Worm (Caenorhabditis elegans) whole organism, L4/young adult: ENCODE measurements around the gene gst-8.
"Not testable (repeated sequence)": the region's sequence is repeated elsewhere in the genome, so short reads cannot be mapped to it uniquely, and the experiment has no call there.

ENCODE experiments used
- W03F9.2 ChIP-seq: fragments of 150-350 bp; optimal IDR thresholded peaks from 2 replicates; lab custom pipeline; 2014; ENCODE audit warnings: missing biosample characterization, missing genetic modification characterization
- dao-5 ChIP-seq: sonication (generic microtip); optimal IDR thresholded peaks from 2 replicates; lab custom pipeline; 2016; ENCODE audit warnings: missing genotype, missing genetic modification characterization, moderate library complexity, missing compliant biosample characterization
- him-1 ChIP-seq: sonication (generic microtip); optimal IDR thresholded peaks from 2 replicates; lab custom pipeline; 2016; ENCODE audit warnings: missing genotype, missing genetic modification reagents, missing genetic modification characterization, missing compliant biosample characterization

The gst-8 gene

ce11 chrII:4883412-4883811, at the start of gene gst-8:
Gene gst-8 (plus strand): TSS chrII:4883712.
- no peak for TF ChIP-seq W03F9.2 (tag; lab: Kevin White, UChicago)
- TF ChIP-seq him-1 (tag; lab: Kevin White, UChicago): no peak
- TF ChIP-seq dao-5 (tag; lab: Kevin White, UChicago): no peak

DNA sequence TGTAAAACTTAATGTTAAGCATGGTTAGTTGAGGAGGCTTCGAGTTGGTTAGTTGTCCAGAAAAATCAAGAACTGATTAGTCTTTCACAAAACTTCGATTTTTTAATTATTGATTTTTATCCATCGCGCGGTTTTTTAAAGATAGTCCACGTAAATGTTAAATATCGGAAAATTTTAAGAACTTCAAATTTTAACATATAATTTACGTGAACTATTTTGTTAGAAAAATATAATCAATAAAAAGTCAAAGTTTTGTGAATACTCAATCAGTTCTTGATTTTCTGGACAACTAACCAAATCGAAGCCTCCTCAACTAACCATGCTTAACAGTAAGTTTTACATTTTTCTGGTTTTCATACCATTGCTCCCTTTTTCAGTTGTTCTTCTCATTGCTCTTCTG, 48.8 kb upstream of the gst-8 start, which contains the start of the genes C33F10.11 and C33F10.1:
Gene C33F10.11, minus strand, starts transcription at position 101 of the 400 bp plus-strand sequence.
Gene C33F10.1, plus strand, starts transcription at position 263 of the 400 bp plus-strand sequence.
- TF ChIP-seq W03F9.2 (tag; lab: Kevin White, UChicago): no peak
- TF ChIP-seq dao-5 (tag; lab: Kevin White, UChicago): no peak
- TF ChIP-seq him-1 (tag; lab: Kevin White, UChicago): no peak

DNA sequence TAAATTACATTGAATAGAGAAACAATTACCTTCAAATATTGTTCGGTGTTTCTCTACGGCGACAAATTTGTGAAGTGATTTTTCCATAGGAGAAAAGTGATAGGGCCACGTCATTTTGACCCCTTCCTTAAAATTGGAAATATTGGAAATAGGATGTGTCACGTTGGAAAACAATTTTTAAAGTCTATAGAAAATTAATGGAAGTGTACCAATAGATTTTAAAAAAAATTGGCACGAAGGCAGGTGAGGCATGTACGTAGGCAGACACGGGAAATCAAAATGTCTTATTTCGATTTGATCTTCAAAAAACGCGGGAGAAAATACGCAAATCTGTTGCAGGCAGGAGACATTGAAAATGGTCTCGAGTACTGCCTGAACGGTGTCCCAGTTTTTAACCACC, 45.9 kb upstream of the gst-8 start, which contains the start of gene C33F10.12:
Gene C33F10.12, minus strand, starts transcription at position 101 of the 400 bp plus-strand sequence.
- TF ChIP-seq him-1 (tag; lab: Kevin White, UChicago) (no peak), dao-5 (tag; lab: Kevin White, UChicago) (no peak), W03F9.2 (tag; lab: Kevin White, UChicago) (no peak)

ce11 chrII:4842143-4842658, 41.3 kb upstream of the gst-8 start, which contains the start of the genes T23B7.2 and nspd-4:
Gene T23B7.2 (minus strand): TSS chrII:4842243.
Gene nspd-4 (plus strand): TSS chrII:4842608.
- not testable (repeated sequence) for TF ChIP-seq W03F9.2, dao-5, him-1 (tag; lab: Kevin White, UChicago)

DNA sequence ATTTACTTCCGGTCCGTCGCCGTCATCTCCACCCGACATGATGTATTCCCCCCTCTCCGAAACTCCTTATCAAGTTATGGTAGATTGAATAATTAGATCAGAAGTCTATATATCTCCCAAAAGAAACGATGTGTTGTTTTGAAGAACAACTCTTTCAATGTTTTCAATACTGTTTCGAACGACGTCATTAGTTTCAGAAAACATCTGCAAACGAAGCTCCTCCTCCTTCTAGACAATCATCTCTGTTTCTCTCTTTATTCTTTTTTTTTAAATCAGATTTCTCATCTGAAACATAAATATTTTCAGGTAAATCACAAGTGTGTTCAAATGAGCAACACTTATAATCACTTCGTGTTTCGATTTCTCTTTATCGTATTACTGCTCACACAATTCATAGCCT, 33.6 kb upstream of the gst-8 start, which contains the start of gene T23B7.3:
Gene T23B7.3, plus strand, starts transcription at position 301 of the 400 bp plus-strand sequence.
- no peak for TF ChIP-seq dao-5 (tag; lab: Kevin White, UChicago)
- TF ChIP-seq W03F9.2 (tag; lab: Kevin White, UChicago): no peak
- TF ChIP-seq him-1 (tag; lab: Kevin White, UChicago): no peak

DNA sequence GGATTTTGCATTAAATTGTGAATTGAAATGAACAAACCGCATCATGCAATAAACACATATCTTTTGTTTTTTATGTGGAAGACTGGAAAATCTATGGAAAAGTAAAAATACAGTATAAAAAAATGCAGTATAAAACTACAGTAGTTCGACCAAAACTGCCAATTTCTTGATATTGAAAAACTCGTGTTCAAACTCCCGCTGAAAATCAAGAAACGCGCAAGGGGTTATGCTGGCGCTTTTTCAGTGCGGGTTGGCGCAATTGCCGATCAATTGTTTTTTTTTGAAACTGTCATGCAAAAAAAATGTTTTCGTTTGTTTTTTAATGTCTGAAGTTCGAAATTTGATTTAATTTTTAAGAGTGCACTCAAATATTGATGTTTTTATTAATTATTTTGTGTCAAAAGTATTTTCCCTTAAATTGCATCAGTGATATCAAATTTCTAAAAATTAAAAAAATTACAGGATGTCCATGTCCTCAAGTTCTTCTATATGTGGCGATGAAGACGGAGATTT, 31.9 kb upstream of the gst-8 start, which contains the start of gene dnj-9:
Gene dnj-9, plus strand, starts transcription at position 463 of the 513 bp plus-strand sequence.
- TF ChIP-seq him-1 (tag; lab: Kevin White, UChicago): peak; percentile 92
- TF ChIP-seq dao-5 (tag; lab: Kevin White, UChicago): no peak
- peak; percentile 97 for TF ChIP-seq W03F9.2 (tag; lab: Kevin White, UChicago)

DNA sequence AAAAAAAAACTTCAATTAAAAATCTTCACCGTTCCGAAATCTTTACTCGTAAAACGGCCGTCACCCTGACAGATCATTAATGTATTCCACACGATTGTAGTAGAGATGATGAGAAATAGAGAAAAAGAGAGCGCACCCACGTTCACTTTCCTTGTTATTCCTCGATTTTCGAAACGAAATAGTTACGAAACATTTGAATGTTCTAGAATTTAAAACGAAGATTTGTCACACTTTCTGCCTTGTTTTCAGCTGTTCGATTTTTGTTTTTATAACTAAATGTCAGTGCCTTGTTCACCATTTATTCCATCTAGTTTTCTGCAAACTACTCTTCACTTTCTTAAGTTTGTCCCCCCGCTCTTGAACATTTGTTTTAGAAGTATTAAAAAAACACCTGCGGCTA, 28.8 kb upstream of the gst-8 start:
- TF ChIP-seq dao-5 (tag; lab: Kevin White, UChicago) (no peak), W03F9.2 (tag; lab: Kevin White, UChicago) (no peak), him-1 (tag; lab: Kevin White, UChicago) (no peak)

ce11 chrII:4855489-4855888, 28.0 kb upstream of the gst-8 start:
- peak; percentile 0 for TF ChIP-seq him-1 (tag; lab: Kevin White, UChicago)
- no peak for TF ChIP-seq dao-5 (tag; lab: Kevin White, UChicago)
- no peak for TF ChIP-seq W03F9.2 (tag; lab: Kevin White, UChicago)

ce11 chrII:4856113-4856512, 27.4 kb upstream of the gst-8 start:
- TF ChIP-seq dao-5 (tag; lab: Kevin White, UChicago) (no peak), him-1 (tag; lab: Kevin White, UChicago) (no peak), W03F9.2 (tag; lab: Kevin White, UChicago) (peak; percentile 5)

- TF ChIP-seq W03F9.2 (tag; lab: Kevin White, UChicago): no peak
- TF ChIP-seq him-1 (tag; lab: Kevin White, UChicago): no peak
- TF ChIP-seq dao-5 (tag; lab: Kevin White, UChicago): no peak
These were observed 26.4 kb upstream of the gst-8 start for ce11 chrII:4857086-4857485.

ce11 chrII:4857873-4858364, 25.6 kb upstream of the gst-8 start, which contains the start of gene F11G11.5:
Gene F11G11.5 (plus strand): TSS chrII:4857923.
- TF ChIP-seq dao-5 (tag; lab: Kevin White, UChicago): no peak
- TF ChIP-seq W03F9.2 (tag; lab: Kevin White, UChicago): no peak
- TF ChIP-seq him-1 (tag; lab: Kevin White, UChicago): no peak

DNA sequence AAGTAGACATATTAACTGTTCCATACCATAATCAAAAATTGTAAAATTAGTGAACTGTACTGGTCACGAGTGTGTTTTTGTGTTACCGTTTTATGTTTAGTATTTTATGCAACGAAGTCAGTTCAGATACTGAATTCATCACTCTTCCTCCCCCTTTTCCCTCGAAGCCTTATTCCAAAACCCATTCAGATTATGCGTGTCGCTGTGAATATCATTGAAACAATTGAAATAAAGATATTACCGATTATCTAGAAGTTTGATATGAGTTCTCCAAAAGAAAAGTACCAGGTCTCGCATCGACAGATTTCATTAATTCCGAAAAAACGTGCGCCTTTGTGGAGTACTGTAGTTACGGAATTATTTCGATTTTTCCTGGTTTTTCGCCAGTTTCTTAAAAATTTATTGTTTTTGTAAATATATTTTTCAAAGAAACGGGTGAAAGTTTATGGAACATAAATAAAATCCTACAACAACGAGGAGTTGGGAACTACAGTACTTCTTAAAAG, 24.6 kb upstream of the gst-8 start:
- no peak for TF ChIP-seq him-1 (tag; lab: Kevin White, UChicago)
- no peak for TF ChIP-seq W03F9.2 (tag; lab: Kevin White, UChicago)
- TF ChIP-seq dao-5 (tag; lab: Kevin White, UChicago): no peak

ce11 chrII:4860260-4860659, 23.3 kb upstream of the gst-8 start, which contains the start of the genes nspd-5 and F11G11.4:
Gene nspd-5 (minus strand): TSS chrII:4860360.
Gene F11G11.4 (plus strand): TSS chrII:4860594.
- not testable (repeated sequence) for TF ChIP-seq dao-5, W03F9.2, him-1 (tag; lab: Kevin White, UChicago)
